Fruit fly (Drosophila melanogaster): ENCODE measurements around the gene Coq4.

The Coq4 gene

dm6 chr3L:17447881-17448280, 14.5 kb upstream of the Coq4 start (continued):
- TF ChIP-seq CG15514 (GFP tag; optimal IDR thresholded peaks at IDR 0.05) (peak; percentile 18), CG11696 (GFP tag; IDR thresholded peaks at IDR 0.05) (no peak), CG17328 (GFP tag; IDR thresholded peaks at IDR 0.05) (no peak), croc (GFP tag; conservative IDR thresholded peaks at IDR 0.05) (no peak; the same call in 2 of the 3 replicates), CG9215 (GFP tag; IDR thresholded peaks at IDR 0.05) (peak; percentile 16; the same call in 1 of the 2 replicates), p53 (GFP tag; optimal IDR thresholded peaks at IDR 0.05) (no peak), CG8944 (GFP tag; optimal IDR thresholded peaks at IDR 0.05) (no peak), Usf (GFP tag; optimal IDR thresholded peaks at IDR 0.05) (no peak), grn (GFP tag; optimal IDR thresholded peaks at IDR 0.05) (no peak), Ets65A (GFP tag) (no peak), PHDP (tag; optimal IDR thresholded peaks at IDR 0.05) (peak; percentile 35), fd102C (GFP tag; optimal IDR thresholded peaks at IDR 0.05) (no peak), lola (GFP tag; optimal IDR thresholded peaks at IDR 0.05) (no peak), Xrp1 (GFP tag; IDR thresholded peaks at IDR 0.05) (no peak), insv (GFP tag; optimal IDR thresholded peaks at IDR 0.05) (no peak), CG4404 (GFP tag; IDR thresholded peaks at IDR 0.05) (no peak), Scr (GFP tag; IDR thresholded peaks at IDR 0.05; ENCODE audit: partially characterized antibody) (no peak), dpn (GFP tag; optimal IDR thresholded peaks at IDR 0.05) (no peak), tio (GFP tag; optimal IDR thresholded peaks at IDR 0.05) (peak; percentile 19), tap (tag; optimal IDR thresholded peaks at IDR 0.05) (peak; percentile 20), ap (GFP tag; IDR thresholded peaks at IDR 0.05) (no peak), CG13123 (GFP tag; optimal IDR thresholded peaks at IDR 0.05) (no peak), Fer3 (tag; optimal IDR thresholded peaks at IDR 0.05) (no peak), stc (GFP tag; IDR thresholded peaks at IDR 0.05) (no peak), CG7556 (GFP tag; optimal IDR thresholded peaks at IDR 0.05) (peak; percentile 78), Hand (GFP tag; optimal IDR thresholded peaks at IDR 0.05) (peak; percentile 41), Nf-YC (tag; optimal IDR thresholded peaks at IDR 0.05) (peak; percentile 6), en (GFP tag; optimal IDR thresholded peaks at IDR 0.05) (no peak), gt (GFP tag; IDR thresholded peaks at IDR 0.05) (no peak), Dek (tag; optimal IDR thresholded peaks at IDR 0.05) (peak; percentile 19), CG31441 (GFP tag; IDR thresholded peaks at IDR 0.05) (peak; percentile 31; the same call in 1 of the 2 replicates), CG10543 (GFP tag; optimal IDR thresholded peaks at IDR 0.05) (peak; percentile 8), ttk (GFP tag; IDR thresholded peaks at IDR 0.05) (no peak), CG30431 (GFP tag; optimal IDR thresholded peaks at IDR 0.05) (no peak), row (GFP tag; IDR thresholded peaks at IDR 0.05) (peak; percentile 72), CG15073 (GFP tag; optimal IDR thresholded peaks at IDR 0.05) (no peak), CG6272 (GFP tag; IDR thresholded peaks at IDR 0.05) (no peak), ase (GFP tag; IDR thresholded peaks at IDR 0.05) (no peak), CG4328 (GFP tag; optimal IDR thresholded peaks at IDR 0.05) (peak; percentile 15), CG3726 (GFP tag; IDR thresholded peaks at IDR 0.05) (no peak), crp (GFP tag; optimal IDR thresholded peaks at IDR 0.05) (no peak), mam (GFP tag; optimal IDR thresholded peaks at IDR 0.05) (no peak), Ptx1 (GFP tag; IDR thresholded peaks at IDR 0.05) (peak; percentile 47; the same call in 1 of the 2 replicates), dm (GFP tag; optimal IDR thresholded peaks at IDR 0.05) (no peak), Dip2 (GFP tag; IDR thresholded peaks at IDR 0.05) (no peak), dmrt11E (tag; optimal IDR thresholded peaks at IDR 0.05) (no peak), jumu (GFP tag; optimal IDR thresholded peaks at IDR 0.05) (no peak), gem (tag; optimal IDR thresholded peaks at IDR 0.05) (peak; percentile 63), hth (optimal IDR thresholded peaks at IDR 0.05) (no peak), sob (GFP tag; IDR thresholded peaks at IDR 0.05) (no peak), CG10366 (GFP tag; IDR thresholded peaks at IDR 0.05) (no peak), CG3407 (GFP tag; optimal IDR thresholded peaks at IDR 0.05) (no peak), CG13775 (GFP tag; optimal IDR thresholded peaks at IDR 0.05) (no peak)
